Worm (Caenorhabditis elegans) whole organism, L1 larva: ENCODE data around the gene npr-22.
A peak's percentile ranks its signal among the peaks of the same experiment; 100 is the strongest.

Experiments used
- C04F5.9 ChIP-seq: sonication (generic microtip); optimal IDR thresholded peaks from 2 replicates; lab custom pipeline; 2016; ENCODE audit warnings: missing genetic modification characterization, missing compliant biosample characterization
- C16A3.4 ChIP-seq: fragments of 150-350 bp; optimal IDR thresholded peaks from 2 replicates; lab custom pipeline; 2014; ENCODE audit warnings: missing biosample characterization, missing genetic modification characterization
- F16B12.6 ChIP-seq: fragments of 150-350 bp; optimal IDR thresholded peaks from 2 replicates; lab custom pipeline; 2014; ENCODE audit warnings: missing biosample characterization, missing genetic modification characterization
- Y116A8C.19 ChIP-seq: sonication (generic microtip); optimal IDR thresholded peaks from 2 replicates; lab custom pipeline; 2016; ENCODE audit warnings: missing compliant biosample characterization, missing genetic modification characterization, borderline replicate concordance
- aha-1 ChIP-seq: fragments of 150-350 bp; optimal IDR thresholded peaks from 2 replicates; lab custom pipeline; 2014; ENCODE audit warnings: missing biosample characterization, missing genetic modification characterization
- ama-1 ChIP-seq: fragments of 150-350 bp; optimal IDR thresholded peaks from 2 replicates; lab custom pipeline; 2014
- ceh-82 ChIP-seq, 3 experiments: fragments of 150-350 bp in 1 of 3; sonication (generic microtip) in 2 of 3; optimal IDR thresholded peaks; 2 replicates each; lab custom pipeline; 2014 to 2017; ENCODE audit warnings: missing biosample characterization in 3 of 3, missing genetic modification characterization in 3 of 3
- ceh-88 ChIP-seq: fragments of 200-800 bp; sonication (Bioruptor generic); IDR thresholded peaks from 2 replicates; pipeline ENCODE4 v1.3.6; 2022; ENCODE audit warnings: missing genetic modification characterization, missing compliant biosample characterization
- ces-1 ChIP-seq: fragments of 150-350 bp; optimal IDR thresholded peaks from 2 replicates; lab custom pipeline; 2014; ENCODE audit warnings: missing biosample characterization, missing genetic modification reagents, missing genetic modification characterization
- dsc-1 ChIP-seq: sonication (generic microtip); optimal IDR thresholded peaks from 2 replicates; lab custom pipeline; 2016; ENCODE audit warnings: mild to moderate bottlenecking, missing genetic modification characterization, missing compliant biosample characterization
- efl-1 ChIP-seq, 4 experiments: fragments of 150-350 bp; optimal IDR thresholded peaks in 3 of 4; peaks in 1 of 4; 1 replicate in 1 of 4; 2 replicates in 3 of 4; lab custom pipeline; 2014; ENCODE audit warnings: missing biosample characterization in 2 of 4, missing genetic modification characterization in 2 of 4, missing genetic modification reagents in 2 of 4
- efl-3 ChIP-seq: fragments of 200-800 bp; sonication (Bioruptor generic); optimal IDR thresholded peaks from 2 replicates; lab custom pipeline; 2018; ENCODE audit warnings: mild to moderate bottlenecking, missing genetic modification characterization, missing compliant biosample characterization
- egl-13 ChIP-seq: sonication (generic microtip); optimal IDR thresholded peaks from 2 replicates; lab custom pipeline; 2016; ENCODE audit warnings: missing genotype, missing genetic modification reagents, missing genetic modification characterization, missing compliant biosample characterization
- elt-2 ChIP-seq: sonication (generic microtip); optimal IDR thresholded peaks from 2 replicates; lab custom pipeline; 2016; ENCODE audit warnings: missing genetic modification characterization, mild to moderate bottlenecking, inconsistent platforms, missing compliant biosample characterization, missing genetic modification reagents
- elt-3 ChIP-seq, 6 experiments: fragments of 150-350 bp in 1 of 6; sonication (generic microtip); optimal IDR thresholded peaks; 2 replicates each; lab custom pipeline; 2017 to 2018; ENCODE audit warnings: missing biosample characterization in 6 of 6, missing genetic modification characterization in 6 of 6, inconsistent platforms in 1 of 6
- fkh-10 ChIP-seq: sonication (generic microtip); optimal IDR thresholded peaks from 2 replicates; lab custom pipeline; 2017; ENCODE audit warnings: missing biosample characterization, missing genetic modification reagents, missing genetic modification characterization
- fkh-4 ChIP-seq: sonication (generic microtip); optimal IDR thresholded peaks from 2 replicates; lab custom pipeline; 2016; ENCODE audit warnings: missing compliant biosample characterization, missing genetic modification characterization, borderline replicate concordance
- grh-1 ChIP-seq: fragments of 200-800 bp; sonication (Bioruptor generic); IDR thresholded peaks from 2 replicates; pipeline ENCODE4 v1.3.6; 2022; ENCODE audit warnings: missing genetic modification reagents, missing genetic modification characterization, missing compliant biosample characterization
- irx-1 ChIP-seq: sonication (generic microtip); optimal IDR thresholded peaks from 2 replicates; lab custom pipeline; 2016; ENCODE audit warnings: missing genetic modification characterization, missing compliant biosample characterization
- jun-1 ChIP-seq: fragments of 150-350 bp; optimal IDR thresholded peaks from 2 replicates; lab custom pipeline; 2014; ENCODE audit warnings: missing biosample characterization, missing genetic modification reagents, missing genetic modification characterization
- lin-14 ChIP-seq: fragments of 200-800 bp; sonication (Bioruptor generic); optimal IDR thresholded peaks from 2 replicates; lab custom pipeline; 2018; ENCODE audit warnings: mild to moderate bottlenecking, missing genetic modification characterization, moderate library complexity, missing compliant biosample characterization
- lin-15B ChIP-seq: fragments of 150-350 bp; sonication (generic microtip); optimal IDR thresholded peaks from 3 replicates; lab custom pipeline; 2014; ENCODE audit warnings: missing biosample characterization, missing genetic modification characterization
- lin-35 ChIP-seq, 2 experiments: fragments of 150-350 bp; optimal IDR thresholded peaks; 2 replicates each; lab custom pipeline; 2014; ENCODE audit warnings: missing biosample characterization in 2 of 2, missing genetic modification characterization in 2 of 2, missing genetic modification reagents in 2 of 2
- lin-39 ChIP-seq: fragments of 150-350 bp; optimal IDR thresholded peaks from 2 replicates; lab custom pipeline; 2014; ENCODE audit warnings: missing biosample characterization, missing genetic modification reagents, missing genetic modification characterization
- lir-3 ChIP-seq: sonication (generic microtip); optimal IDR thresholded peaks from 2 replicates; lab custom pipeline; 2016; ENCODE audit warnings: mild to moderate bottlenecking, missing genetic modification characterization, moderate library complexity, missing compliant biosample characterization; ENCODE audit not compliant: poor library complexity
- lsy-2 ChIP-seq, 2 experiments: fragments of 150-350 bp; optimal IDR thresholded peaks; 2 replicates each; lab custom pipeline; 2014; ENCODE audit warnings: missing biosample characterization in 2 of 2, missing genetic modification characterization in 2 of 2
- mdl-1 ChIP-seq, 2 experiments: fragments of 150-350 bp; optimal IDR thresholded peaks; 2 replicates each; lab custom pipeline; 2014 to 2017; ENCODE audit warnings: missing biosample characterization in 2 of 2, missing genetic modification characterization in 2 of 2, inconsistent platforms in 1 of 2
- nhr-11 ChIP-seq: fragments of 150-350 bp; optimal IDR thresholded peaks from 2 replicates; lab custom pipeline; 2014; ENCODE audit warnings: missing biosample characterization, missing genetic modification characterization
- nhr-20 ChIP-seq: sonication (generic microtip); optimal IDR thresholded peaks from 2 replicates; lab custom pipeline; 2016; ENCODE audit warnings: mild to moderate bottlenecking, missing genetic modification characterization, missing compliant biosample characterization
- nhr-71 ChIP-seq: sonication (generic microtip); optimal IDR thresholded peaks from 2 replicates; lab custom pipeline; 2016; ENCODE audit warnings: mild to moderate bottlenecking, missing genetic modification characterization, moderate library complexity, missing compliant biosample characterization
- nhr-77 ChIP-seq: fragments of 150-350 bp; optimal IDR thresholded peaks from 2 replicates; lab custom pipeline; 2014; ENCODE audit warnings: missing biosample characterization, missing genetic modification characterization
- nhr-90 ChIP-seq: sonication (generic microtip); optimal IDR thresholded peaks from 2 replicates; lab custom pipeline; 2016; ENCODE audit warnings: mild to moderate bottlenecking, missing genetic modification characterization, missing compliant biosample characterization; ENCODE audit not compliant: poor library complexity
- pag-3 ChIP-seq: sonication (generic microtip); optimal IDR thresholded peaks from 2 replicates; lab custom pipeline; 2017; ENCODE audit warnings: missing genetic modification characterization, mild to moderate bottlenecking, missing compliant biosample characterization, antibody characterized with exemption, borderline replicate concordance; ENCODE audit not compliant: insufficient read depth
- pax-3 ChIP-seq: fragments of 200-800 bp; sonication (Bioruptor generic); optimal IDR thresholded peaks from 2 replicates; lab custom pipeline; 2018; ENCODE audit warnings: mild to moderate bottlenecking, missing genetic modification characterization, moderate library complexity, missing compliant biosample characterization
- rnt-1 ChIP-seq: sonication (generic microtip); optimal IDR thresholded peaks from 2 replicates; lab custom pipeline; 2016; ENCODE audit warnings: mild to moderate bottlenecking, missing genetic modification characterization, moderate library complexity, missing compliant biosample characterization
- sox-4 ChIP-seq: sonication (generic microtip); optimal IDR thresholded peaks from 2 replicates; lab custom pipeline; 2016; ENCODE audit warnings: missing genetic modification characterization, missing compliant biosample characterization
- sptf-1 ChIP-seq: fragments of 150-350 bp; optimal IDR thresholded peaks from 2 replicates; lab custom pipeline; 2014; ENCODE audit warnings: missing biosample characterization, missing genetic modification characterization
- tbx-2 ChIP-seq: sonication (generic microtip); optimal IDR thresholded peaks from 2 replicates; lab custom pipeline; 2016; ENCODE audit warnings: missing genetic modification characterization, missing compliant biosample characterization
- tlp-1 ChIP-seq: fragments of 150-350 bp; optimal IDR thresholded peaks from 2 replicates; lab custom pipeline; 2014; ENCODE audit warnings: missing biosample characterization, missing genetic modification characterization
- unc-30 ChIP-seq: sonication (generic microtip); optimal IDR thresholded peaks from 2 replicates; lab custom pipeline; 2017; ENCODE audit warnings: missing biosample characterization, missing genetic modification characterization
- unc-62 ChIP-seq: fragments of 150-350 bp; optimal IDR thresholded peaks from 2 replicates; lab custom pipeline; 2014; ENCODE audit warnings: missing biosample characterization, missing genetic modification reagents, missing genetic modification characterization
- unc-86 ChIP-seq: sonication (generic microtip); optimal IDR thresholded peaks from 2 replicates; lab custom pipeline; 2016; ENCODE audit warnings: missing genetic modification characterization, missing compliant biosample characterization
- xbp-1 ChIP-seq: sonication (generic microtip); optimal IDR thresholded peaks from 2 replicates; lab custom pipeline; 2016; ENCODE audit warnings: missing genetic modification characterization, missing compliant biosample characterization
- ztf-11 ChIP-seq, 2 experiments: sonication (generic microtip); optimal IDR thresholded peaks; 2 replicates each; lab custom pipeline; 2016 to 2017; ENCODE audit warnings: missing genetic modification characterization in 2 of 2, missing biosample characterization in 1 of 2, missing compliant biosample characterization in 1 of 2
- ztf-4 ChIP-seq: fragments of 150-350 bp; optimal IDR thresholded peaks from 2 replicates; lab custom pipeline; 2014; ENCODE audit warnings: missing biosample characterization, missing genetic modification characterization

npr-22 gene

DNA sequence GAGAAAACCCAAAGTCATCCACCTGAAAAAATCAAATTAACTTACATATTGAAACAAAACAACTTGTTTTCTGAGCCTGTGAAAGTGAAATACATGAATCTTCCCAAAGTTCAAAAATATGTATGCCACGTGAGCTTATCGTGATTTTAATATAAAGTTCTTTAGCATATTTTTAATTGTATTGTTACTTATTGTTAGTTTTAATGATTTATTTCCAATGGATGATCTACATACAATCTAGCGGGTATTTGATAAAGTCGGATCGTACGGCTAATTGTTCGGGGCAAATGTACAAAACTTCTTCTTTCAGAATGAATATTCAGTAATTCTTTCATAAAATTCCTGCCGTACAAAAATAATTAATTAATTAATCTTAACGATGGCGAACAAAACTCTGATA is 11.0 kb downstream of the npr-22 start, which contains the start of gene Y59H11AM.4:
Gene Y59H11AM.4 (minus strand): TSS at position 101 of the 400 bp plus-strand sequence.
- no peak for TF ChIP-seq nhr-77
- TF ChIP-seq, all 84 proteins: peak for 0

DNA sequence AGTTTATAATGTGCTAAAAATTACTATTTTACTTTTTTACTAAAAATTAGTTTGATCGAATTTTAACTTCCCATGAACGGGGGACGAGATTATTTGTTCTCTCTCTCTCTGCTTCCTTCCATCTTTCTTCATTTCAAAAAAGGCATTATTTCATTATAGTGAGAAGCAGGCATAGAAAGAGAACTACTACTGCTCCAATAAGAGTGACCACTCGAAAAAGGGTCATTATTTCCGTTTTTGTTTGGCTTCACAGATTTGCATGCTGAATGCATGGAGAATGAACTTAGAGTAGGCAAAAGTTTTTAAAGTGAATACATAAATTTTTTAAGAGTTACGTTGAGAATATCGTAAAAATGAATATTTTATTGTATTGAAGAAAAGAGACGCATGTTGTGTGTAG is 11.5 kb downstream of the npr-22 start:
- TF ChIP-seq nhr-77: no peak
- TF ChIP-seq nhr-11: no peak
- TF ChIP-seq fkh-10 (GFP tag; lab: Kevin White, UChicago): no peak
- no peak for TF ChIP-seq tlp-1 (tag; lab: Kevin White, UChicago)
- TF ChIP-seq F16B12.6 (tag; lab: Kevin White, UChicago): no peak
- no peak for TF ChIP-seq ceh-82 (tag; optimal IDR thresholded peaks at IDR 0.05; lab: Kevin White, UChicago)
- TF ChIP-seq ztf-4 (tag; lab: Kevin White, UChicago): no peak
- no peak for TF ChIP-seq aha-1 (tag; lab: Kevin White, UChicago)
- no peak for TF ChIP-seq elt-3 (tag; optimal IDR thresholded peaks at IDR 0.05; lab: Kevin White, UChicago)
- no peak for TF ChIP-seq unc-30 (tag; lab: Kevin White, UChicago)
- no peak for TF ChIP-seq ceh-88 (GFP tag; lab: Robert Waterston, UW)

DNA sequence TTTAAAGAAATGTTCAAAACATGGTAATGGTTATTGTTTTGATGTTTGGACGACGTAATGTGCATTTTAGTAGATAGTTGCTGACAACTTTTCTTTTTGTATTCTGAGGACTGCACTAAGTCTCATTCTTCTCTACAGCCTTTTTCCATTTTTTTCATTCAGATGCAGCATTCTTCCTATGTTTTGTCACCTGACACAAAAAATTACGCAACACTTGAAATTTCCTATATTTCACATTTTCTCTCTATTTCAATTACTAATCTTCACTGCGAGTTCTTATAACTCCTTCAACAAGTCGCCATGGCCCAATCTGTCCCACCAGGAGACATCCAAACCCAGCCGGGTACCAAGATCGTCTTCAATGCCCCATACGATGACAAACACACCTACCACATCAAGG is 11.9 kb downstream of the npr-22 start, which contains the start of gene Y59H11AM.1:
Gene Y59H11AM.1 (plus strand): TSS at position 301 of the 400 bp plus-strand sequence.
- TF ChIP-seq mdl-1 (tag; optimal IDR thresholded peaks at IDR 0.05; lab: Kevin White, UChicago) (no peak), lin-15B (tag; lab: Kevin White, UChicago) (no peak), unc-62 (no peak), ces-1 (GFP tag; lab: Kevin White, UChicago) (no peak), grh-1 (GFP tag; lab: Robert Waterston, UW) (no peak), efl-3 (no peak), ceh-82 (tag; optimal IDR thresholded peaks at IDR 0.05; lab: Kevin White, UChicago) (no peak), ztf-11 (tag; optimal IDR thresholded peaks at IDR 0.05; lab: Kevin White, UChicago) (no peak), lsy-2 (tag; optimal IDR thresholded peaks at IDR 0.05; lab: Kevin White, UChicago) (no peak), tbx-2 (no peak), Y116A8C.19 (tag; lab: Kevin White, UChicago) (no peak), sptf-1 (tag; lab: Kevin White, UChicago) (no peak), C04F5.9 (tag; lab: Kevin White, UChicago) (no peak), irx-1 (tag; lab: Kevin White, UChicago) (no peak), nhr-71 (tag; lab: Kevin White, UChicago) (no peak), dsc-1 (tag; lab: Kevin White, UChicago) (no peak), xbp-1 (tag; lab: Kevin White, UChicago) (no peak), nhr-20 (tag; lab: Kevin White, UChicago) (no peak)

DNA sequence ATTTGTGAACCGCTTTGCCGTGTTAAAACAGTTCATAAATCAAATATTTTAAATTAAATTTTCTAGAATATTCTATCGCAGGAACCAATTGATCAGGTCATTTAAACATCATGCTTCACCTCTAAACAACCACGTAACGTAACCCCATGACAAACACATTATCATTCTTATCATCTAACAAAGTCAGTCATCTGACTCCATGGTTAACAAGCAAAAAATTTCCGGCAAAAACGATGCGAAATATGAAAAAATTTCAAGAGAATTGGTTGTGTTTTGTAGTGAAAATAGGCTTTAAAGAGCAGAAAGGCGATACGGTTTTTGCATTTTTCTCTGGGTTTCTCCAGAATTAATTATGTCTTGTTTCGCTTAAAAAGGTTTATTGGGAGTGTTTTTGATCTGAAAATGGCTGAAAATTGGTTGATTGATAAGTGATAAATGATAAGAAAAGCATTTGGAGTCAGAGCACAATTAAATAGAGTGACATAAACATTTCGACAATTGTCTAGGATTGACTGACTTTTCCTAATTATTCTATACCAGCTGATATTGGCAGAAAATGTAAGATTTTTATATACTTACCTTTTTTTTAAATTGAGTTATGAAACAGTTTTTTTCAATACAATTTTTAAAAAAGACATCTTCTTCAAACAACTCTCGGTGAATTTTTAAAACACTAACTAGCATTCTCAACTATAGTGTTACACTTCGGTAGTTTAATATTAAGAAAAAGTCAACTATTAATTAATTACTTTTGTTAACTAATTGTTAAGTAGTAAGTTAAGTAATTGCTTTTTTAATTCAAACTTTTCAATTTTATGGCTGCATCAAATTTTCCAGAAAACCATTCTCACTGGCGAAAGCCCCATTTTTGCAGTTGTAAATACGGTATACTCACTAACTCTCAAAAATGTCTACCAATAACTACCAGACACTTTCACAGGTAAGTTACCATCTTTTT is 26.1 kb downstream of the npr-22 start, which contains the start of gene catp-7:
Gene catp-7 (plus strand): TSS at position 908 of the 958 bp plus-strand sequence.
- TF ChIP-seq jun-1 (tag; lab: Kevin White, UChicago) (no peak), egl-13 (tag; lab: Kevin White, UChicago) (no peak), rnt-1 (tag; lab: Kevin White, UChicago) (no peak), nhr-20 (tag; lab: Kevin White, UChicago) (peak; percentile 32), lir-3 (no peak), ama-1 (lab: Kevin White, UChicago) (peak; percentile 34), lin-35 (GFP tag; optimal IDR thresholded peaks at IDR 0.05; lab: Kevin White, UChicago) (peak in 1 of 2 experiments; percentile 56), pag-3 (tag; lab: Kevin White, UChicago) (no peak), nhr-90 (peak; percentile 15), pax-3 (tag; lab: Kevin White, UChicago) (no peak), lin-39 (tag; lab: Kevin White, UChicago) (no peak), fkh-4 (tag; lab: Kevin White, UChicago) (no peak), lin-14 (GFP tag; lab: Kevin White, UChicago) (peak; percentile 12), sox-4 (no peak), elt-2 (peak; percentile 97), unc-86 (tag; lab: Kevin White, UChicago) (no peak), efl-1 (optimal IDR thresholded peaks at IDR 0.05; lab: Kevin White, UChicago) (no peak), efl-1 (GFP tag; optimal IDR thresholded peaks at IDR 0.05 in 1 of 2; lab: Kevin White, UChicago) (peak in 1 of 2 experiments; percentile 86), elt-3 (tag; optimal IDR thresholded peaks at IDR 0.05; lab: Kevin White, UChicago) (no peak), C16A3.4 (tag; lab: Kevin White, UChicago) (no peak)
